Worm (Caenorhabditis elegans) whole organism, L4/young adult: ENCODE measurements around the gene isp-1.

ENCODE experiments used
- W03F9.2 ChIP-seq: fragments of 150-350 bp; optimal IDR thresholded peaks from 2 replicates; lab custom pipeline; 2014; ENCODE audit warnings: missing biosample characterization, missing genetic modification characterization
- him-1 ChIP-seq: sonication (generic microtip); optimal IDR thresholded peaks from 2 replicates; lab custom pipeline; 2016; ENCODE audit warnings: missing genotype, missing genetic modification reagents, missing genetic modification characterization, missing compliant biosample characterization

- TF ChIP-seq him-1 (tag; lab: Kevin White, UChicago) = no peak
- TF ChIP-seq W03F9.2 (tag; lab: Kevin White, UChicago) = no peak
These were observed 8.5 kb upstream of the isp-1 start for ce11 chrIV:8144341-8144740.
